Fruit fly (Drosophila melanogaster) whole organism, embryonic: ENCODE data around the gene Takl2.

Source experiments
- Aef1 ChIP-seq: fragments of 200-800 bp; sonication (Bioruptor generic); IDR thresholded peaks from 3 replicates; pipeline ENCODE4 v1.3.6; 2022; ENCODE audit warnings: missing biosample characterization, missing genetic modification characterization
- CG1024 ChIP-seq: fragments of 200-800 bp; sonication (Bioruptor generic); IDR thresholded peaks from 2 replicates; pipeline ENCODE4 v1.3.6; 2022; ENCODE audit warnings: missing biosample characterization, missing genetic modification characterization
- CG14667 ChIP-seq: fragments of 200-800 bp; sonication (Bioruptor generic); IDR thresholded peaks from 2 replicates; pipeline ENCODE4 v1.3.6; 2022; ENCODE audit warnings: missing biosample characterization, missing genetic modification characterization
- CG2120 ChIP-seq: fragments of 200-800 bp; sonication (Bioruptor generic); optimal IDR thresholded peaks from 3 replicates; lab custom pipeline; 2016; ENCODE audit warnings: missing biosample characterization, missing genetic modification characterization
- CG2199 ChIP-seq: fragments of 200-800 bp; sonication (Bioruptor generic); IDR thresholded peaks from 3 replicates; pipeline ENCODE4 v1.3.6; 2022; ENCODE audit warnings: missing biosample characterization, missing genetic modification characterization
- CG31224 ChIP-seq: fragments of 200-800 bp; sonication (Bioruptor generic); IDR thresholded peaks from 2 replicates; pipeline ENCODE4 v1.3.6; 2022; ENCODE audit warnings: missing biosample characterization, missing genetic modification characterization
- CG3163 ChIP-seq: fragments of 200-800 bp; sonication (Bioruptor generic); optimal IDR thresholded peaks from 3 replicates; lab custom pipeline; 2016; ENCODE audit warnings: missing biosample characterization, missing genetic modification characterization
- CG34422 ChIP-seq: fragments of 200-800 bp; sonication (Bioruptor generic); IDR thresholded peaks from 3 replicates; pipeline ENCODE4 v1.3.6; 2022; ENCODE audit warnings: missing biosample characterization, missing genetic modification characterization
- CG3726 ChIP-seq: fragments of 200-800 bp; sonication (Bioruptor generic); IDR thresholded peaks from 3 replicates; pipeline ENCODE4, ENCODE4 v1.3.6; 2022; ENCODE audit warnings: missing biosample characterization, missing genetic modification characterization
- CG43689 ChIP-seq: fragments of 200-800 bp; sonication (Bioruptor generic); IDR thresholded peaks from 2 replicates; pipeline ENCODE4 v1.3.6; 2022; ENCODE audit warnings: missing biosample characterization, missing genetic modification characterization
- CG4404 ChIP-seq: fragments of 200-800 bp; sonication (Bioruptor generic); IDR thresholded peaks from 2 replicates; pipeline ENCODE4 v1.3.6; 2022; ENCODE audit warnings: missing biosample characterization, missing genetic modification characterization
- CG4854 ChIP-seq: fragments of 200-800 bp; sonication (Bioruptor generic); optimal IDR thresholded peaks from 2 replicates; lab custom pipeline; 2016; ENCODE audit warnings: missing biosample characterization, missing genetic modification characterization, inconsistent platforms
- CG5180 ChIP-seq: fragments of 200-800 bp; sonication (Bioruptor generic); optimal IDR thresholded peaks from 3 replicates; lab custom pipeline; 2017; ENCODE audit warnings: missing biosample characterization, missing genetic modification characterization, mild to moderate bottlenecking, moderate library complexity, missing genetic modification reagents
- CG8765 ChIP-seq: fragments of 200-800 bp; sonication (Bioruptor generic); IDR thresholded peaks from 2 replicates; pipeline ENCODE4 v1.3.6; 2022; ENCODE audit warnings: missing biosample characterization, missing genetic modification characterization
- CG9609 ChIP-seq: fragments of 200-800 bp; sonication (Bioruptor generic); optimal IDR thresholded peaks from 3 replicates; lab custom pipeline; 2016; ENCODE audit warnings: missing biosample characterization, missing genetic modification characterization
- Dref ChIP-seq: fragments of 200-800 bp; sonication (Bioruptor generic); IDR thresholded peaks from 2 replicates; pipeline ENCODE4 v1.3.6; 2022; ENCODE audit warnings: missing biosample characterization, missing genetic modification characterization
- ERR ChIP-seq: fragments of 200-800 bp; sonication (Bioruptor generic); optimal IDR thresholded peaks from 2 replicates; lab custom pipeline; 2016; ENCODE audit warnings: missing biosample characterization, missing genetic modification characterization
- Fer3 ChIP-seq: fragments of 200-800 bp; sonication (Bioruptor generic); optimal IDR thresholded peaks from 2 replicates; lab custom pipeline; 2018; ENCODE audit warnings: missing biosample characterization, mild to moderate bottlenecking, missing genetic modification characterization, moderate library complexity
- MTF-1 ChIP-seq: fragments of 200-800 bp; sonication (Bioruptor generic); optimal IDR thresholded peaks from 2 replicates; lab custom pipeline; 2018; ENCODE audit warnings: missing biosample characterization, mild to moderate bottlenecking, missing genetic modification characterization, borderline replicate concordance
- Mes4 ChIP-seq: fragments of 200-800 bp; sonication (Bioruptor generic); optimal IDR thresholded peaks from 2 replicates; lab custom pipeline; 2016; ENCODE audit warnings: missing biosample characterization, missing genetic modification characterization
- Oli ChIP-seq: fragments of 200-800 bp; sonication (Bioruptor generic); optimal IDR thresholded peaks from 2 replicates; lab custom pipeline; 2018; ENCODE audit warnings: missing biosample characterization, mild to moderate bottlenecking, missing genetic modification characterization, moderate library complexity
- Ptx1 ChIP-seq: fragments of 200-800 bp; sonication (Bioruptor generic); IDR thresholded peaks from 2 replicates; pipeline ENCODE4 v1.3.6; 2022; ENCODE audit warnings: missing biosample characterization, missing genetic modification characterization
- Sry-β ChIP-seq: fragments of 200-800 bp; sonication (Bioruptor generic); optimal IDR thresholded peaks from 2 replicates; lab custom pipeline; 2018; ENCODE audit warnings: missing biosample characterization, mild to moderate bottlenecking, missing genetic modification characterization, moderate library complexity
- Usf ChIP-seq: fragments of 200-800 bp; sonication (Bioruptor generic); optimal IDR thresholded peaks from 2 replicates; lab custom pipeline; 2017; ENCODE audit warnings: missing genotype, missing biosample characterization, missing genetic modification characterization
- Xrp1 ChIP-seq: fragments of 200-800 bp; sonication (Bioruptor generic); IDR thresholded peaks from 2 replicates; pipeline ENCODE4 v1.3.6; 2022; ENCODE audit warnings: missing biosample characterization, missing genetic modification characterization
- abd-A ChIP-seq: fragments of 200-800 bp; sonication (Bioruptor generic); optimal IDR thresholded peaks from 3 replicates; lab custom pipeline; 2019; ENCODE audit warnings: missing biosample characterization, mild to moderate bottlenecking, missing genetic modification characterization, moderate library complexity
- al ChIP-seq: fragments of 200-800 bp; sonication (Bioruptor generic); IDR thresholded peaks from 2 replicates; pipeline ENCODE4 v1.3.6; 2022; ENCODE audit warnings: missing biosample characterization, missing genetic modification characterization
- cad ChIP-seq: fragments of >200 bp; optimal IDR thresholded peaks from 2 replicates; lab custom pipeline; 2017; ENCODE audit warnings: missing biosample characterization, missing genetic modification characterization
- crc ChIP-seq: fragments of 200-800 bp; sonication (Bioruptor generic); optimal IDR thresholded peaks from 2 replicates; lab custom pipeline; 2016; ENCODE audit warnings: missing biosample characterization, missing genetic modification characterization
- dan ChIP-seq: fragments of 200-800 bp; sonication (Bioruptor generic); IDR thresholded peaks from 2 replicates; pipeline ENCODE4 v1.3.6; 2022; ENCODE audit warnings: missing biosample characterization, missing genetic modification characterization
- dati ChIP-seq: fragments of 200-800 bp; sonication (Bioruptor generic); IDR thresholded peaks from 2 replicates; pipeline ENCODE4 v1.3.6; 2022; ENCODE audit warnings: missing biosample characterization, missing genetic modification characterization
- dm ChIP-seq: fragments of 200-800 bp; sonication (Bioruptor generic); optimal IDR thresholded peaks from 3 replicates; lab custom pipeline; 2016; ENCODE audit warnings: missing biosample characterization, missing genetic modification characterization
- dmrt11E ChIP-seq: fragments of 200-800 bp; sonication (Bioruptor generic); optimal IDR thresholded peaks from 3 replicates; lab custom pipeline; 2018; ENCODE audit warnings: missing biosample characterization, mild to moderate bottlenecking, missing genetic modification characterization, moderate library complexity
- esg ChIP-seq: fragments of 200-800 bp; sonication (Bioruptor generic); conservative IDR thresholded peaks from 2 replicates; pipeline ENCODE4 v1.3.6; 2022; ENCODE audit warnings: missing biosample characterization, missing genetic modification characterization
- ham ChIP-seq: fragments of 200-800 bp; sonication (Bioruptor generic); IDR thresholded peaks from 2 replicates; pipeline ENCODE4 v1.3.6; 2022; ENCODE audit warnings: missing biosample characterization, missing genetic modification characterization
- hkb ChIP-seq, 2 experiments: fragments of 200-800 bp in 1 of 2; fragments of >200 bp in 1 of 2; sonication (Bioruptor generic) in 1 of 2; IDR thresholded peaks in 1 of 2; optimal IDR thresholded peaks in 1 of 2; 2 replicates each; pipeline versions ENCODE4 v1.3.6 to Lab custom; 2017 to 2022; ENCODE audit warnings: missing biosample characterization in 1 of 2, missing genetic modification characterization in 1 of 2
- ind ChIP-seq: fragments of 200-800 bp; sonication (Bioruptor generic); optimal IDR thresholded peaks from 3 replicates; lab custom pipeline; 2016; ENCODE audit warnings: missing biosample characterization, missing genetic modification characterization
- nerfin-2 ChIP-seq: fragments of 200-800 bp; sonication (Bioruptor generic); IDR thresholded peaks from 2 replicates; pipeline ENCODE4 v1.3.6; 2022; ENCODE audit warnings: missing biosample characterization, missing genetic modification characterization; ENCODE audit not compliant: partially characterized antibody
- nom ChIP-seq: fragments of 200-800 bp; sonication (Bioruptor generic); optimal IDR thresholded peaks from 2 replicates; lab custom pipeline; 2017; ENCODE audit warnings: missing biosample characterization, missing genetic modification characterization, mild to moderate bottlenecking, moderate library complexity, missing genetic modification reagents
- oc ChIP-seq: fragments of 200-800 bp; sonication (Bioruptor generic); optimal IDR thresholded peaks from 2 replicates; lab custom pipeline; 2018; ENCODE audit warnings: missing biosample characterization, mild to moderate bottlenecking, missing genetic modification characterization, moderate library complexity
- row ChIP-seq: fragments of 200-800 bp; sonication (Bioruptor generic); IDR thresholded peaks from 3 replicates; pipeline ENCODE4 v1.3.6; 2022; ENCODE audit warnings: missing biosample characterization, missing genetic modification characterization
- scrt ChIP-seq: fragments of 200-800 bp; sonication (Bioruptor generic); optimal IDR thresholded peaks from 2 replicates; lab custom pipeline; 2018; ENCODE audit warnings: missing biosample characterization, mild to moderate bottlenecking, missing genetic modification characterization, moderate library complexity
- sens ChIP-seq: fragments of 200-800 bp; sonication (Bioruptor generic); peaks from one replicate; lab custom pipeline; 2016; ENCODE audit warnings: missing biosample characterization, missing genetic modification characterization
- slou ChIP-seq: fragments of 200-800 bp; sonication (Bioruptor generic); optimal IDR thresholded peaks from 3 replicates; lab custom pipeline; 2016; ENCODE audit warnings: missing biosample characterization, missing genetic modification characterization
- slp2 ChIP-seq: fragments of 200-800 bp; sonication (Bioruptor generic); optimal IDR thresholded peaks from 2 replicates; lab custom pipeline; 2016; ENCODE audit warnings: missing biosample characterization, missing genetic modification characterization
- sna ChIP-seq: fragments of 200-800 bp; sonication (Bioruptor generic); IDR thresholded peaks from 2 replicates; pipeline ENCODE4 v1.3.6; 2022; ENCODE audit warnings: missing biosample characterization, missing genetic modification characterization; ENCODE audit not compliant: partially characterized antibody
- tio ChIP-seq: fragments of 200-800 bp; sonication (Bioruptor generic); optimal IDR thresholded peaks from 2 replicates; lab custom pipeline; 2017; ENCODE audit warnings: missing biosample characterization, missing genetic modification characterization, inconsistent platforms
- wek ChIP-seq: fragments of 200-800 bp; sonication (Bioruptor generic); optimal IDR thresholded peaks from 3 replicates; lab custom pipeline; 2018; ENCODE audit warnings: missing biosample characterization, mild to moderate bottlenecking, missing genetic modification characterization, moderate library complexity
- zfh1 ChIP-seq: fragments of 200-800 bp; sonication (Bioruptor generic); IDR thresholded peaks from 3 replicates; pipeline ENCODE4 v1.3.6; 2022; ENCODE audit warnings: missing biosample characterization, missing genetic modification characterization

The Takl2 gene

DNA sequence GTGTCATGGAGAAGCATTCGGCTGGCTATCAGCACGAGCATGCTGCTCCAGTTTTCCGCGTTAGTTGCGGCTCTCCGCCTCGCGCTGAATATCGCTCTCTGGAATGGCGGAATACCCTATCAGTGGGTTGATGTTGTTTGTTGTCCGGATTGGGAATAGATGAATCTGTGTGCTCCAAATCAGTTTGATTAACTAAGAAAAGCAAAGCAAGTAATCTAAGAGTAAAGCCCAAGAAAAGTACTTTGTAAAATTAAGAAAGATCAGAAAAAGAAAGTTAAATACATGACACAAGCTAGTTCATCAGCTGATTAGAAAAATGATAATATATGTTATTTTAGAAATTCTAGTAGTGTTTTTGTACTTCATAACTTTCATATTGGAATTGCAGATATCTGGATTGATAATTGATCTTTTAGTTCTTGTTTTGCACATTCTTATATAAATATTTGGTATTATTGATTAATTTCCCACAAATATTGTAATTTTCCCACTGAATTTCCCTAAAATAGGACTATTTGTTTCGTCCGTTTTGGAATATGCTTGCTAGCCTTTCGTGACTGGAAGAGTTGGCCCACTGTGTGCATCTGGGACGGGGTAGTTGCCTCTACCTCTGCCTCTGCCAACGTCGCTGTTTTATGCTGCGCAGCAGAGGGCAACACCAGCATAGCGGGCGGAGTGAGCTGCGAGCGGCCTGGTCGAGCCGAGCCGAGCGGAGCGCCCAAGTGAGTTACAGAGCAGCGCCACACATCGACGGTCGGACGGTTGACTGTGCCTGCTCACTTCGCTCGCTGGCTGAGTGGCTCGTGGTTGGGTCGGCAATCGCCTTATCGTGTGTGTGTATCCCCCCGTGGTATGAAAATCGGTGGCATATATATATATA, 20.5 kb upstream of the Takl2 start (continued):
- TF ChIP-seq MTF-1 (GFP tag; lab: Kevin White, UChicago), result no peak
- TF ChIP-seq Ptx1 (GFP tag; lab: Robert Waterston, UW), result peak; percentile 65
- TF ChIP-seq ind (GFP tag; lab: Kevin White, UChicago), result peak; percentile 50
- no peak for TF ChIP-seq CG9609 (GFP tag; lab: Kevin White, UChicago)
- no peak for TF ChIP-seq dati (GFP tag; lab: Robert Waterston, UW)
- peak; percentile 47; the same call in 1 of the 3 replicates for TF ChIP-seq CG2199 (GFP tag; lab: Robert Waterston, UW)
- no peak for TF ChIP-seq hkb (optimal IDR thresholded peaks at IDR 0.05; lab: Kevin White, UChicago)
- TF ChIP-seq hkb (GFP tag; IDR thresholded peaks at IDR 0.05; lab: Robert Waterston, UW), result peak; percentile 14; the same call in 1 of the 2 replicates
- peak; percentile 17; the same call in 1 of the 2 replicates for TF ChIP-seq al (GFP tag; lab: Robert Waterston, UW)
- no peak for TF ChIP-seq CG43689 (GFP tag; lab: Robert Waterston, UW)
- no peak; the same call in none of the 3 replicates for TF ChIP-seq CG34422 (GFP tag; lab: Robert Waterston, UW)
- no peak for TF ChIP-seq CG3726 (GFP tag; lab: Robert Waterston, UW)
- no peak; the same call in 1 of the 2 replicates for TF ChIP-seq CG31224
- no peak for TF ChIP-seq nerfin-2 (GFP tag; lab: Robert Waterston, UW)
- TF ChIP-seq dm, result peak; percentile 8
- no peak for TF ChIP-seq nom (GFP tag; lab: Kevin White, UChicago)
- TF ChIP-seq zfh1 (GFP tag; lab: Robert Waterston, UW), result peak; percentile 42; the same call in 2 of the 3 replicates
- TF ChIP-seq slou (GFP tag; lab: Kevin White, UChicago), result peak; percentile 5
- peak; percentile 92 for TF ChIP-seq sens
- TF ChIP-seq scrt (GFP tag; lab: Kevin White, UChicago), result peak; percentile 38
- peak; percentile 85 for TF ChIP-seq row (GFP tag; lab: Robert Waterston, UW)
- TF ChIP-seq ham (GFP tag; lab: Robert Waterston, UW), result no peak
- no peak for TF ChIP-seq Usf (GFP tag; lab: Kevin White, UChicago)
- TF ChIP-seq abd-A (tag; lab: Kevin White, UChicago), result peak; percentile 27
- TF ChIP-seq crc (GFP tag; lab: Kevin White, UChicago), result peak; percentile 48
- no peak for TF ChIP-seq dmrt11E (tag; lab: Kevin White, UChicago)
- TF ChIP-seq Sry-β, result no peak
- TF ChIP-seq Oli (tag; lab: Kevin White, UChicago), result peak; percentile 74
- peak; percentile 25; the same call in 1 of the 3 replicates for TF ChIP-seq Aef1 (GFP tag; lab: Robert Waterston, UW)
- no peak for TF ChIP-seq CG4404 (GFP tag; lab: Robert Waterston, UW)
- TF ChIP-seq Xrp1 (GFP tag; lab: Robert Waterston, UW), result peak; percentile 39; the same call in 1 of the 2 replicates
- peak; percentile 18 for TF ChIP-seq Fer3 (tag; lab: Kevin White, UChicago)
- peak; percentile 4 for TF ChIP-seq slp2 (GFP tag; lab: Kevin White, UChicago)
- no peak for TF ChIP-seq wek (GFP tag; lab: Kevin White, UChicago)
- TF ChIP-seq CG8765 (GFP tag; lab: Robert Waterston, UW), result no peak
- TF ChIP-seq tio, result no peak
- 0 out of 2 replicates have a peak, but pooled peaks have one; percentile 11 for TF ChIP-seq Dref (GFP tag; lab: Robert Waterston, UW)
- no peak for TF ChIP-seq CG1024
- no peak for TF ChIP-seq oc
- peak; percentile 13 for TF ChIP-seq Mes4 (GFP tag; lab: Kevin White, UChicago)
- TF ChIP-seq CG14667 (GFP tag; lab: Robert Waterston, UW), result no peak; the same call in none of the 2 replicates
- TF ChIP-seq sna (GFP tag; lab: Robert Waterston, UW), result peak; percentile 19; the same call in 1 of the 2 replicates
- no peak for TF ChIP-seq ERR
- no peak for TF ChIP-seq dan (GFP tag; lab: Robert Waterston, UW)
- no peak for TF ChIP-seq CG3163 (GFP tag; lab: Kevin White, UChicago)
- no peak for TF ChIP-seq cad (GFP tag; lab: Kevin White, UChicago)
- TF ChIP-seq CG2120 (GFP tag; lab: Kevin White, UChicago), result peak; percentile 72
- TF ChIP-seq CG4854, result no peak
- peak; percentile 42 for TF ChIP-seq esg
- TF ChIP-seq CG5180 (GFP tag; lab: Kevin White, UChicago), result peak; percentile 11
